Fruit fly (Drosophila melanogaster): ENCODE measurements around the gene Tep4.
A peak's percentile ranks its signal among the peaks of the same experiment; 100 is the strongest.

Gene Tep4

DNA sequence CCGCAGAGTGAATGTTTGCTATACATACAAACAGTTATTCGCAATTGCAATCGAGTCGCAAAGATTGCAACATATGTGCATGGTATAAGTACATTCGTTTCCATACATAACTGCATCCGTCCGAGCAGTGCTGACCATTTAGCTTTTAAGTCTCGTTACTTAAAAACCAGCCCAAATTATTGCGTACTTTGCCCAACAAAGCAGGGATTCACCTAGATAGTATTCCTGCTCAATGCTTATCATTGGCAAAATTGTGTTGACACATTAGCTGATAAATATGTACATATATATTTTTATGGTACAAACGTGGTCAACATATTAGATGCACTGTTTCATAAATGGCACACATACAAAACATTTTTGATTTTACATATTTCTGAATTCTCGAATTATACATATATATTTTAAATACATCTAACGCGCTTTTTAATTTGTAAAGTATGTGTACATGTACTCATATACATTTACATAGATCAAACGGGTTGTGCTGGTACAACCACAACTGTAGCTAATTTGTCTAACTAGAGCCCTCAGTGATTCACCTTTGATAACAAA is 5.2 kb upstream of the Tep4 start:
- TF ChIP-seq Myc (optimal IDR thresholded peaks at IDR 0.05) (peak; percentile 16), Hnf4 (GFP tag; optimal IDR thresholded peaks at IDR 0.05) (peak; percentile 14), Hr83 (GFP tag; optimal IDR thresholded peaks at IDR 0.05; ENCODE audit: poor library complexity, severe bottlenecking) (no peak), Vsx2 (GFP tag; optimal IDR thresholded peaks at IDR 0.05; ENCODE audit: partially characterized antibody) (no peak), Rel (GFP tag; optimal IDR thresholded peaks at IDR 0.05) (no peak), Rel (tag; optimal IDR thresholded peaks at IDR 0.05) (peak; percentile 96), h (GFP tag; optimal IDR thresholded peaks at IDR 0.05) (peak; percentile 19), brk (GFP tag; optimal IDR thresholded peaks at IDR 0.05) (peak; percentile 57)

DNA sequence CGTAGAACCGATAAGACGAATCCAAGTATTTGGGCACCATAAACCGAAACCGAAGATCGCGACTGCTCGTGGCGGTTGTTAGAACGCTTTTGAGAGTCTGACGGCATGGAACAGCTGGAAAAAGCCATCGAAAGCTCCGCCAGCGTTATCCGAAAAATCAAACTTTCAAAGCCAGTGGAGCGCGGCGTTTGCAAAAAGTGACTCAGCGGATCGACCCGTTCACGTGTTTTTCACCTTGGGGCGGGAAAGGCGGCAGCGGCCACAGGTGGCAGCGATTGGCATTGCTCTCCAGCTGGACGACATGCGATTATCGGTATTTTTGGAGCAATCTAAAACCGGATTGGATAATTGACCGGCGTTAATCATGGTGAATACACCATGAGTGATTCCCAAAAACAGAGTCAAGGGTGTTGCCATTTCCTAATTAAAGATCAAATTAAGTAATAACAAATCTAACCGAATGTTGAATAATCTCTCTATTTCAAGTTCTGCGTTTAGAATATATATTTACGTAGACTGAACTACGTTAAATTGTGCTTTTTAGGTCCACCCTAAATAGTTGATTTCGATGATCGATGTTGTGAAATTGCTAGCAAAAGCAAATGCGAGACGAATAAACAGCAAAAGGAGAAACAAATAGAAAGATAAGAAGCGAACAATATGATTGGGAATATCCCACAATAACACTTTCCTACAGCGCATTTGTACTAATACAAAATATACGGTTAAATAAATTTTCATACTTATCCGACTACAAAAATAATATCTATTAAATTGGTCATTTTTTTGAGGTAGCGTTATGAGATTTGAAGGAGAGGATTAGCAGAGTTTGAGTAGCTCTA is 1.2 kb upstream of the Tep4 start, which contains the start of gene CG10337:
CG10337 (minus strand) TSS at position 91 of the 842 bp plus-strand sequence.
- TF ChIP-seq usp (GFP tag; optimal IDR thresholded peaks at IDR 0.05) (no peak), Hnf4 (GFP tag; optimal IDR thresholded peaks at IDR 0.05) (no peak), CrebA (GFP tag; optimal IDR thresholded peaks at IDR 0.05; ENCODE audit: borderline replicate concordance) (no peak), dsf (GFP tag; optimal IDR thresholded peaks at IDR 0.05; ENCODE audit: borderline replicate concordance) (no peak), Abd-B (GFP tag; optimal IDR thresholded peaks at IDR 0.05) (no peak), Dfd (GFP tag; optimal IDR thresholded peaks at IDR 0.05) (no peak), h (GFP tag; optimal IDR thresholded peaks at IDR 0.05) (peak; percentile 45), HLH106 (tag; optimal IDR thresholded peaks at IDR 0.05) (peak; percentile 23), Myc (optimal IDR thresholded peaks at IDR 0.05) (no peak), jim (GFP tag; optimal IDR thresholded peaks at IDR 0.05) (no peak), Hr78 (GFP tag; optimal IDR thresholded peaks at IDR 0.05) (no peak), Rel (GFP tag; optimal IDR thresholded peaks at IDR 0.05) (no peak), Rel (tag; optimal IDR thresholded peaks at IDR 0.05) (peak; percentile 70), tai (GFP tag; optimal IDR thresholded peaks at IDR 0.05) (peak; percentile 34), Hr83 (GFP tag; optimal IDR thresholded peaks at IDR 0.05; ENCODE audit: poor library complexity, severe bottlenecking) (no peak), N (GFP tag; optimal IDR thresholded peaks at IDR 0.05) (no peak), br (GFP tag; optimal IDR thresholded peaks at IDR 0.05) (peak; percentile 47), Vsx2 (GFP tag; optimal IDR thresholded peaks at IDR 0.05; ENCODE audit: partially characterized antibody) (no peak), sv (GFP tag; optimal IDR thresholded peaks at IDR 0.05) (peak; percentile 43), CG32264 (GFP tag; optimal IDR thresholded peaks at IDR 0.05) (peak; percentile 6), OdsH (GFP tag; optimal IDR thresholded peaks at IDR 0.05) (peak; percentile 10), Dif (GFP tag; optimal IDR thresholded peaks at IDR 0.05; ENCODE audit: partially characterized antibody) (no peak), Sp1 (GFP tag; optimal IDR thresholded peaks at IDR 0.05) (peak; percentile 51), ey (GFP tag; optimal IDR thresholded peaks at IDR 0.05) (peak; percentile 35), fru (GFP tag; optimal IDR thresholded peaks at IDR 0.05) (peak; percentile 51), rgr (GFP tag; optimal IDR thresholded peaks at IDR 0.05) (peak; percentile 38), pan (optimal IDR thresholded peaks at IDR 0.05) (no peak), dl (GFP tag; optimal IDR thresholded peaks at IDR 0.05; ENCODE audit: insufficient read depth in 1 of 2, partially characterized antibody in 2 of 2) (peak in 1 of 2 experiments; percentile 7), woc (GFP tag; optimal IDR thresholded peaks at IDR 0.05) (peak; percentile 14), brk (GFP tag; optimal IDR thresholded peaks at IDR 0.05) (no peak), Mio (GFP tag; optimal IDR thresholded peaks at IDR 0.05) (no peak), CG9705 (GFP tag; optimal IDR thresholded peaks at IDR 0.05) (peak; percentile 4), sage (GFP tag; optimal IDR thresholded peaks at IDR 0.05) (no peak), foxo (GFP tag; optimal IDR thresholded peaks at IDR 0.05) (peak in 1 of 2 experiments; percentile 59), dmrt93B (GFP tag; optimal IDR thresholded peaks at IDR 0.05) (no peak), lola (GFP tag; optimal IDR thresholded peaks at IDR 0.05) (no peak), Jra (GFP tag; optimal IDR thresholded peaks at IDR 0.05) (peak; percentile 60), GATAd (GFP tag; optimal IDR thresholded peaks at IDR 0.05) (no peak), psq (GFP tag; optimal IDR thresholded peaks at IDR 0.05) (peak; percentile 86)
